Fruit fly (Drosophila melanogaster) whole organism, embryonic: ENCODE measurements around the gene unc-119.

Experiments
- Adf1 ChIP-seq: fragments of 200-800 bp; sonication (Bioruptor generic); IDR thresholded peaks from 2 replicates; pipeline ENCODE4 v1.3.6; 2022; ENCODE audit warnings: missing biosample characterization, missing genetic modification characterization
- Blimp-1 ChIP-seq: fragments of 200-800 bp; sonication (Bioruptor generic); optimal IDR thresholded peaks from 3 replicates; lab custom pipeline; 2018; ENCODE audit warnings: missing biosample characterization, missing genetic modification characterization, mild to moderate bottlenecking, moderate library complexity, missing genetic modification reagents
- BtbVII ChIP-seq: fragments of 200-800 bp; sonication (Bioruptor generic); optimal IDR thresholded peaks from 3 replicates; lab custom pipeline; 2017; ENCODE audit warnings: missing biosample characterization, mild to moderate bottlenecking, missing genetic modification characterization
- CG11560 ChIP-seq: fragments of 200-800 bp; sonication (Bioruptor generic); IDR thresholded peaks from 3 replicates; pipeline ENCODE4 v1.3.6; 2022; ENCODE audit warnings: missing biosample characterization, missing genetic modification characterization
- CG11723 ChIP-seq: fragments of 200-800 bp; sonication (Bioruptor generic); optimal IDR thresholded peaks from 2 replicates; lab custom pipeline; 2017; ENCODE audit warnings: missing biosample characterization, mild to moderate bottlenecking, missing genetic modification characterization
- CG14710 ChIP-seq: fragments of 200-800 bp; sonication (Bioruptor generic); optimal IDR thresholded peaks from 3 replicates; lab custom pipeline; 2019; ENCODE audit warnings: missing biosample characterization, mild to moderate bottlenecking, missing genetic modification characterization, moderate library complexity
- CG15601 ChIP-seq: fragments of 200-800 bp; sonication (Bioruptor generic); optimal IDR thresholded peaks from 3 replicates; lab custom pipeline; 2019; ENCODE audit warnings: missing biosample characterization, mild to moderate bottlenecking, missing genetic modification characterization, moderate library complexity
- CG1603 ChIP-seq: fragments of 200-800 bp; sonication (Bioruptor generic); optimal IDR thresholded peaks from 2 replicates; lab custom pipeline; 2019; ENCODE audit warnings: missing biosample characterization, mild to moderate bottlenecking, missing genetic modification characterization, moderate library complexity
- CG18011 ChIP-seq: fragments of 200-800 bp; sonication (Bioruptor generic); optimal IDR thresholded peaks from 2 replicates; lab custom pipeline; 2017; ENCODE audit warnings: missing biosample characterization, missing genetic modification characterization, mild to moderate bottlenecking, moderate library complexity, missing genotype
- CG2129 ChIP-seq: fragments of 200-800 bp; sonication (Bioruptor generic); IDR thresholded peaks from 2 replicates; pipeline ENCODE4 v1.3.6; 2022; ENCODE audit warnings: missing biosample characterization, missing genetic modification characterization; ENCODE audit not compliant: partially characterized antibody
- CG31365 ChIP-seq: fragments of 200-800 bp; sonication (Bioruptor generic); optimal IDR thresholded peaks from 2 replicates; lab custom pipeline; 2018; ENCODE audit warnings: missing biosample characterization, mild to moderate bottlenecking, missing genetic modification characterization
- CG31441 ChIP-seq: fragments of 200-800 bp; sonication (Bioruptor generic); IDR thresholded peaks from 2 replicates; pipeline ENCODE4 v1.3.6; 2022; ENCODE audit warnings: missing biosample characterization, missing genetic modification characterization
- CG32767 ChIP-seq: fragments of 200-800 bp; sonication (Bioruptor generic); IDR thresholded peaks from 2 replicates; pipeline ENCODE4 v1.3.6; 2022; ENCODE audit warnings: missing biosample characterization, missing genetic modification characterization
- CG34376 ChIP-seq: fragments of 200-800 bp; sonication (Bioruptor generic); optimal IDR thresholded peaks from 2 replicates; lab custom pipeline; 2018; ENCODE audit warnings: missing biosample characterization, mild to moderate bottlenecking, missing genetic modification characterization
- CG3726 ChIP-seq: fragments of 200-800 bp; sonication (Bioruptor generic); IDR thresholded peaks from 3 replicates; pipeline ENCODE4, ENCODE4 v1.3.6; 2022; ENCODE audit warnings: missing biosample characterization, missing genetic modification characterization
- CG3847 ChIP-seq: fragments of 200-800 bp; sonication (Bioruptor generic); IDR thresholded peaks from 2 replicates; pipeline ENCODE4 v1.3.6; 2022; ENCODE audit warnings: missing biosample characterization, missing genetic modification characterization
- CG4617 ChIP-seq: fragments of 200-800 bp; sonication (Bioruptor generic); optimal IDR thresholded peaks from 3 replicates; lab custom pipeline; 2016; ENCODE audit warnings: missing biosample characterization, missing genetic modification characterization, borderline replicate concordance
- CG4730 ChIP-seq: fragments of 200-800 bp; sonication (Bioruptor generic); IDR thresholded peaks from 2 replicates; pipeline ENCODE4 v1.3.6; 2022; ENCODE audit warnings: missing biosample characterization, missing genetic modification characterization
- CG4820 ChIP-seq: fragments of 200-800 bp; sonication (Bioruptor generic); optimal IDR thresholded peaks from 3 replicates; lab custom pipeline; 2016; ENCODE audit warnings: missing biosample characterization, missing genetic modification characterization
- ERR ChIP-seq: fragments of 200-800 bp; sonication (Bioruptor generic); optimal IDR thresholded peaks from 2 replicates; lab custom pipeline; 2016; ENCODE audit warnings: missing biosample characterization, missing genetic modification characterization
- Jarid2 ChIP-seq: fragments of 200-800 bp; sonication (Bioruptor generic); optimal IDR thresholded peaks from 3 replicates; lab custom pipeline; 2017; ENCODE audit warnings: mild to moderate bottlenecking, missing biosample characterization, missing genetic modification reagents, missing genetic modification characterization
- Lhr ChIP-seq: fragments of 200-800 bp; sonication (Bioruptor generic); optimal IDR thresholded peaks from 3 replicates; lab custom pipeline; 2017; ENCODE audit warnings: mild to moderate bottlenecking, missing biosample characterization, missing genetic modification reagents, missing genetic modification characterization
- Lim3 ChIP-seq: fragments of 200-800 bp; sonication (Bioruptor generic); IDR thresholded peaks from 2 replicates; pipeline ENCODE4 v1.3.6; 2022; ENCODE audit warnings: missing biosample characterization, missing genetic modification characterization
- Oli ChIP-seq: fragments of 200-800 bp; sonication (Bioruptor generic); optimal IDR thresholded peaks from 2 replicates; lab custom pipeline; 2018; ENCODE audit warnings: missing biosample characterization, mild to moderate bottlenecking, missing genetic modification characterization, moderate library complexity
- Pdp1 ChIP-seq, 2 experiments: fragments of 200-800 bp; sonication (Bioruptor generic); optimal IDR thresholded peaks; 3 replicates each; lab custom pipeline; 2016; ENCODE audit warnings: missing biosample characterization in 2 of 2, missing genetic modification characterization in 2 of 2, mild to moderate bottlenecking in 1 of 2, moderate library complexity in 1 of 2
- Sin3A ChIP-seq: fragments of >200 bp; optimal IDR thresholded peaks from 2 replicates; lab custom pipeline; 2018
- Stat92E ChIP-seq, 3 experiments: fragments of >200 bp in 2 of 3; fragments of 200-800 bp in 1 of 3; sonication (Bioruptor generic) in 1 of 3; optimal IDR thresholded peaks; 2 replicates each; lab custom pipeline; 2017 to 2019; ENCODE audit warnings: missing biosample characterization in 3 of 3, missing genetic modification characterization in 3 of 3, mild to moderate bottlenecking in 1 of 3, moderate library complexity in 1 of 3
- Taf1 ChIP-seq: fragments of 200-800 bp; sonication (Bioruptor generic); IDR thresholded peaks from 2 replicates; pipeline ENCODE4 v1.3.6; 2022; ENCODE audit warnings: missing biosample characterization, missing genetic modification characterization
- ac ChIP-seq: fragments of 200-800 bp; sonication (Bioruptor generic); optimal IDR thresholded peaks from 3 replicates; lab custom pipeline; 2017; ENCODE audit warnings: missing biosample characterization, mild to moderate bottlenecking, missing genetic modification characterization
- az2 ChIP-seq: fragments of 200-800 bp; sonication (Bioruptor generic); optimal IDR thresholded peaks from 3 replicates; lab custom pipeline; 2016; ENCODE audit warnings: missing biosample characterization, missing genetic modification characterization
- bcd ChIP-seq: fragments of 200-800 bp; sonication (Bioruptor generic); optimal IDR thresholded peaks from 2 replicates; lab custom pipeline; 2017; ENCODE audit warnings: missing biosample characterization, mild to moderate bottlenecking, missing genetic modification characterization
- btn ChIP-seq: fragments of 200-800 bp; sonication (Bioruptor generic); optimal IDR thresholded peaks from 2 replicates; lab custom pipeline; 2016; ENCODE audit warnings: missing biosample characterization, missing genetic modification characterization
- chinmo ChIP-seq: fragments of 200-800 bp; sonication (Bioruptor generic); IDR thresholded peaks from 4 replicates; pipeline ENCODE4 v1.3.6; 2022; ENCODE audit warnings: missing biosample characterization, missing genetic modification characterization; ENCODE audit not compliant: partially characterized antibody
- fd64A ChIP-seq: fragments of 200-800 bp; sonication (Bioruptor generic); optimal IDR thresholded peaks from 3 replicates; lab custom pipeline; 2018; ENCODE audit warnings: missing biosample characterization, mild to moderate bottlenecking, missing genetic modification characterization
- gcm2 ChIP-seq: fragments of 200-800 bp; sonication (Bioruptor generic); optimal IDR thresholded peaks from 2 replicates; lab custom pipeline; 2016; ENCODE audit warnings: missing biosample characterization, missing genetic modification characterization
- hth ChIP-seq: fragments of >200 bp; optimal IDR thresholded peaks from 2 replicates; lab custom pipeline; 2017; ENCODE audit warnings: inconsistent platforms
- jing ChIP-seq: fragments of 200-800 bp; sonication (Bioruptor generic); optimal IDR thresholded peaks from 2 replicates; lab custom pipeline; 2018; ENCODE audit warnings: missing biosample characterization, mild to moderate bottlenecking, missing genetic modification characterization
- odd ChIP-seq: fragments of 200-800 bp; sonication (Bioruptor generic); optimal IDR thresholded peaks from 2 replicates; lab custom pipeline; 2017; ENCODE audit warnings: missing biosample characterization, mild to moderate bottlenecking, missing genetic modification characterization
- pb ChIP-seq: fragments of 200-800 bp; sonication (Bioruptor generic); optimal IDR thresholded peaks from 3 replicates; lab custom pipeline; 2016; ENCODE audit warnings: missing biosample characterization, missing genetic modification characterization
- prd ChIP-seq, 3 experiments: fragments of >200 bp in 2 of 3; fragments of 200-800 bp in 1 of 3; sonication (Bioruptor generic) in 1 of 3; optimal IDR thresholded peaks in 2 of 3; IDR thresholded peaks in 1 of 3; 2 replicates in 2 of 3; 3 replicates in 1 of 3; pipeline versions ENCODE4 v1.3.6 to Lab custom; 2017 to 2022; ENCODE audit warnings: missing biosample characterization in 1 of 3, missing genetic modification characterization in 1 of 3
- pum ChIP-seq: fragments of 200-800 bp; sonication (Bioruptor generic); optimal IDR thresholded peaks from 2 replicates; lab custom pipeline; 2016; ENCODE audit warnings: missing biosample characterization, missing genetic modification characterization
- slou ChIP-seq: fragments of 200-800 bp; sonication (Bioruptor generic); optimal IDR thresholded peaks from 3 replicates; lab custom pipeline; 2016; ENCODE audit warnings: missing biosample characterization, missing genetic modification characterization
- sna ChIP-seq: fragments of 200-800 bp; sonication (Bioruptor generic); IDR thresholded peaks from 2 replicates; pipeline ENCODE4 v1.3.6; 2022; ENCODE audit warnings: missing biosample characterization, missing genetic modification characterization; ENCODE audit not compliant: partially characterized antibody
- tll ChIP-seq, 2 experiments: fragments of 200-800 bp in 1 of 2; fragments of >200 bp in 1 of 2; sonication (Bioruptor generic) in 1 of 2; optimal IDR thresholded peaks; 2 replicates each; lab custom pipeline; 2017 to 2019; ENCODE audit warnings: missing biosample characterization in 2 of 2, missing genetic modification characterization in 2 of 2, mild to moderate bottlenecking in 1 of 2, moderate library complexity in 1 of 2
- unpg ChIP-seq: fragments of 200-800 bp; sonication (Bioruptor generic); optimal IDR thresholded peaks from 3 replicates; lab custom pipeline; 2018; ENCODE audit warnings: missing biosample characterization, mild to moderate bottlenecking, missing genetic modification characterization, moderate library complexity
- yki ChIP-seq: fragments of >200 bp; optimal IDR thresholded peaks from 3 replicates; lab custom pipeline; 2018
- zf30C ChIP-seq: fragments of 200-800 bp; sonication (Bioruptor generic); optimal IDR thresholded peaks from 3 replicates; lab custom pipeline; 2018; ENCODE audit warnings: missing biosample characterization, mild to moderate bottlenecking, missing genetic modification characterization

unc-119 gene

dm6 chrX:7285995-7286985 is 4.8 kb downstream of the unc-119 start, which contains the start of gene CG2059 (continued):
- TF ChIP-seq Pdp1 (GFP tag; optimal IDR thresholded peaks at IDR 0.05; lab: Kevin White, UChicago) (peak; percentile 42 to 100), ERR (no peak), pum (GFP tag; lab: Kevin White, UChicago) (peak; percentile 50), Adf1 (GFP tag; lab: Robert Waterston, UW) (peak; percentile 96), az2 (GFP tag; lab: Kevin White, UChicago) (no peak), CG4617 (GFP tag; lab: Kevin White, UChicago) (peak; percentile 47), zf30C (GFP tag; lab: Kevin White, UChicago) (no peak), CG34376 (peak; percentile 1), prd (optimal IDR thresholded peaks at IDR 0.05; lab: Kevin White, UChicago) (no peak), prd (GFP tag; IDR thresholded peaks at IDR 0.05; lab: Robert Waterston, UW) (peak; percentile 62), CG31441 (GFP tag; lab: Robert Waterston, UW) (peak; percentile 37; the same call in 1 of the 2 replicates), CG4820 (GFP tag; lab: Kevin White, UChicago) (peak; percentile 26), CG3847 (GFP tag; lab: Robert Waterston, UW) (peak; percentile 74), hth (no peak), CG15601 (tag; lab: Kevin White, UChicago) (peak; percentile 13), chinmo (GFP tag; lab: Robert Waterston, UW) (0 out of 4 replicates have a peak, but pooled peaks have one; percentile 42), CG32767 (0 out of 2 replicates have a peak, but pooled peaks have one; percentile 13), Sin3A (lab: Kevin White, UChicago) (peak; percentile 54), CG14710 (tag; lab: Kevin White, UChicago) (peak; percentile 99), CG1603 (tag; lab: Kevin White, UChicago) (peak; percentile 100), CG2129 (GFP tag; lab: Robert Waterston, UW) (no peak), slou (GFP tag; lab: Kevin White, UChicago) (no peak), unpg (no peak), Stat92E (GFP tag; optimal IDR thresholded peaks at IDR 0.05; lab: Kevin White, UChicago) (peak in 1 of 3 experiments; percentile 26), Lhr (peak; percentile 92), pb (GFP tag; lab: Kevin White, UChicago) (peak; percentile 34), fd64A (GFP tag; lab: Kevin White, UChicago) (peak; percentile 4), bcd (GFP tag; lab: Kevin White, UChicago) (peak; percentile 56), tll (GFP tag; optimal IDR thresholded peaks at IDR 0.05; lab: Kevin White, UChicago) (no peak), Blimp-1 (GFP tag; lab: Kevin White, UChicago) (peak; percentile 7), jing (no peak), btn (GFP tag; lab: Kevin White, UChicago) (no peak), yki (no peak), CG4730 (GFP tag; lab: Robert Waterston, UW) (0 out of 2 replicates have a peak, but pooled peaks have one; percentile 8), BtbVII (GFP tag; lab: Kevin White, UChicago) (no peak), sna (GFP tag; lab: Robert Waterston, UW) (0 out of 2 replicates have a peak, but pooled peaks have one; percentile 12), Oli (tag; lab: Kevin White, UChicago) (no peak), CG31365 (tag; lab: Kevin White, UChicago) (no peak), odd (GFP tag; lab: Kevin White, UChicago) (no peak), CG18011 (GFP tag; lab: Kevin White, UChicago) (no peak), CG3726 (no peak), Lim3 (no peak), CG11560 (tag; lab: Robert Waterston, UW) (peak; percentile 65; the same call in 2 of the 3 replicates), Jarid2 (GFP tag; lab: Kevin White, UChicago) (peak; percentile 49), Taf1 (GFP tag; lab: Robert Waterston, UW) (no peak), gcm2 (GFP tag; lab: Kevin White, UChicago) (no peak), ac (GFP tag; lab: Kevin White, UChicago) (no peak), CG11723 (peak; percentile 5)
